Worm (Caenorhabditis elegans) whole organism, early embryonic: ENCODE data around the gene ZK1307.9.
A peak's percentile ranks its signal among the peaks of the same experiment; 100 is the strongest.

Source experiments
- B0310.2 ChIP-seq: sonication (generic microtip); optimal IDR thresholded peaks from 2 replicates; lab custom pipeline; 2016; ENCODE audit warnings: mild to moderate bottlenecking, missing genetic modification characterization, missing compliant biosample characterization
- F13C5.2 ChIP-seq: sonication (generic microtip); optimal IDR thresholded peaks from 2 replicates; lab custom pipeline; 2017; ENCODE audit warnings: mild to moderate bottlenecking, missing genetic modification characterization, inconsistent platforms, missing compliant biosample characterization
- aly-1 ChIP-seq: sonication (generic microtip); optimal IDR thresholded peaks from 2 replicates; lab custom pipeline; 2016; ENCODE audit warnings: missing genetic modification characterization, missing compliant biosample characterization
- ama-1 ChIP-seq: fragments of 150-350 bp; optimal IDR thresholded peaks from 2 replicates; lab custom pipeline; 2014
- ceh-13 ChIP-seq: fragments of 200-800 bp; sonication (Bioruptor generic); optimal IDR thresholded peaks from 2 replicates; lab custom pipeline; 2018; ENCODE audit warnings: mild to moderate bottlenecking, missing genetic modification characterization, missing compliant biosample characterization
- ceh-36 ChIP-seq: sonication (generic microtip); optimal IDR thresholded peaks from 2 replicates; lab custom pipeline; 2016; ENCODE audit warnings: missing genetic modification characterization, inconsistent platforms, missing compliant biosample characterization
- ets-7 ChIP-seq: sonication (generic microtip); optimal IDR thresholded peaks from 2 replicates; lab custom pipeline; 2016; ENCODE audit warnings: missing genotype, missing genetic modification characterization, missing compliant biosample characterization
- flt-1 ChIP-seq: fragments of 200-800 bp; sonication (Bioruptor generic); IDR thresholded peaks from 2 replicates; pipeline ENCODE4 v1.3.6; 2022; ENCODE audit warnings: missing genetic modification characterization, missing compliant biosample characterization
- hmbx-1 ChIP-seq: sonication (generic microtip); optimal IDR thresholded peaks from 2 replicates; lab custom pipeline; 2016; ENCODE audit warnings: mild to moderate bottlenecking, missing genetic modification characterization, missing compliant biosample characterization
- hmg-4 ChIP-seq: fragments of 200-800 bp; sonication (Bioruptor generic); optimal IDR thresholded peaks from 2 replicates; lab custom pipeline; 2018; ENCODE audit warnings: mild to moderate bottlenecking, missing genetic modification characterization, missing compliant biosample characterization
- hnd-1 ChIP-seq: sonication (generic microtip); optimal IDR thresholded peaks from 2 replicates; lab custom pipeline; 2016; ENCODE audit warnings: missing genetic modification characterization, missing compliant biosample characterization
- pes-1 ChIP-seq: fragments of 200-800 bp; sonication (Bioruptor generic); IDR thresholded peaks from 2 replicates; pipeline ENCODE4 v1.3.6; 2022; ENCODE audit warnings: missing genetic modification reagents, missing genetic modification characterization, missing compliant biosample characterization
- scrt-1 ChIP-seq: fragments of 200-800 bp; sonication (Bioruptor generic); IDR thresholded peaks from 2 replicates; pipeline ENCODE4 v1.3.6; 2022; ENCODE audit warnings: missing genetic modification characterization, missing compliant biosample characterization
- sea-1 ChIP-seq: fragments of 200-800 bp; sonication (Bioruptor generic); conservative IDR thresholded peaks from 2 replicates; pipeline ENCODE4 v1.3.6; 2022; ENCODE audit warnings: missing genetic modification characterization, missing compliant biosample characterization
- tbx-11 ChIP-seq: fragments of 200-800 bp; sonication (Bioruptor generic); IDR thresholded peaks from 2 replicates; pipeline ENCODE4 v1.3.6; 2022; ENCODE audit warnings: missing genetic modification characterization, missing compliant biosample characterization
- tbx-37 ChIP-seq: fragments of 200-800 bp; sonication (Bioruptor generic); conservative IDR thresholded peaks from 2 replicates; pipeline ENCODE4 v1.3.6; 2022; ENCODE audit warnings: missing genetic modification reagents, missing genetic modification characterization, missing compliant biosample characterization
- tra-4 ChIP-seq: sonication (generic microtip); optimal IDR thresholded peaks from 2 replicates; lab custom pipeline; 2017; ENCODE audit warnings: missing genetic modification characterization, missing compliant biosample characterization

The ZK1307.9 gene

ce11 chrII:9646122-9646555 lies 3.2 kb upstream of the ZK1307.9 start:
- no peak for TF ChIP-seq tbx-37 (GFP tag; lab: Robert Waterston, UW)
- no peak for TF ChIP-seq hmbx-1 (tag; lab: Kevin White, UChicago)
- peak; percentile 77 for TF ChIP-seq hmg-4 (GFP tag; lab: Kevin White, UChicago)
- TF ChIP-seq tbx-11 (GFP tag; lab: Robert Waterston, UW), result no peak
- no peak for TF ChIP-seq flt-1 (GFP tag; lab: Robert Waterston, UW)
- no peak for TF ChIP-seq tra-4 (tag; lab: Kevin White, UChicago)
- TF ChIP-seq ceh-13, result peak; percentile 4
- no peak for TF ChIP-seq B0310.2 (tag; lab: Kevin White, UChicago)
- no peak for TF ChIP-seq ama-1 (lab: Kevin White, UChicago)
- TF ChIP-seq F13C5.2, result peak; percentile 42
- TF ChIP-seq sea-1, result 0 out of 2 replicates have a peak, but pooled peaks have one; percentile 33
- peak; percentile 7 for TF ChIP-seq ets-7 (tag; lab: Kevin White, UChicago)

DNA sequence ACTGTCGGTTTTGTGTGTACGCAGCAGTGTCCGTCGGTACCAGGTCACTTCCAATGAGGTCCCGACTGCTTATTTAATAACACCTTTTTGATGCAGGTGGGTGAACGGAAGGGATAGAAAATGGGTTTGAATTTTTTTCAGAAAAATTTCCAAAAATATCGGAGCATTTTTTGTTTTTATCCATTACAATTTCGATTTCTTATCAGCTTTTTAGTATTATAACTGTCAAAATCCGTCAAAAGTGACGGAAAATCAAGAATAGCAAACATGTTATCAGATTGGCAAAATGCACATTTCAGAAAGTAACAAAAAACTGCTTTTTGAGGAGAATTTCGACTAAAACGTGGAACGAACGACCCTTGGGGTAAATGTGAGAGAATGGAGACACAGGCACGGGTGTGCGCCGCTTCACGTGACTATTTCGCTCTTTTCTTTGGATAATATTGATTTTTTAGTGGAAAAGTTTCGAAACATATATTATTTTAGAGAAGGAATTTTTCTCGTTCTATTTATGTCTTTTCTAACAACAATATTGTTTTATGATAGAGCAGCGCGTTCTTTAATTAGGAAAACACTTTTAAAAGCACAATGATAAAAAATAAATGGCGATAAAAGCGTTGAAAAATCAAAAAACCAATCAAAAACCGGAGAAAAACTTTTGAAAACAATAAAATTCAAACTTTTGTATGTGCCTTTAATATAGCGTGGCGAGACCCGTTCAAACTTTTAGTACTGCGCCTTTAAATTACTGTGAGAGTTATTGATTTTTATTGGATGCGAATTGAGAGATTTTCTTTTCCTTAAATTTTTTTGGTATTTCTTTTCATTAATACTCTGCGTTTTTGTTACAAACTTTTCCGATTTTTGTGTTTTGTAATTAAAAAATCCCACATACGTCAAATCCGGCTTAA lies 2.1 kb upstream of the ZK1307.9 start, which contains the start of gene sqv-8:
Gene sqv-8, plus strand, starts transcription at position 51 of the 911 bp plus-strand sequence.
- TF ChIP-seq scrt-1 (GFP tag; lab: Robert Waterston, UW), result no peak
- no peak for TF ChIP-seq ets-7 (tag; lab: Kevin White, UChicago)
- no peak for TF ChIP-seq hnd-1 (tag; lab: Kevin White, UChicago)
- no peak for TF ChIP-seq pes-1
- no peak for TF ChIP-seq aly-1 (tag; lab: Kevin White, UChicago)
- TF ChIP-seq sea-1, result no peak
- TF ChIP-seq tra-4 (tag; lab: Kevin White, UChicago), result no peak
- TF ChIP-seq tbx-37 (GFP tag; lab: Robert Waterston, UW), result no peak
- TF ChIP-seq ceh-36 (tag; lab: Kevin White, UChicago), result no peak

DNA sequence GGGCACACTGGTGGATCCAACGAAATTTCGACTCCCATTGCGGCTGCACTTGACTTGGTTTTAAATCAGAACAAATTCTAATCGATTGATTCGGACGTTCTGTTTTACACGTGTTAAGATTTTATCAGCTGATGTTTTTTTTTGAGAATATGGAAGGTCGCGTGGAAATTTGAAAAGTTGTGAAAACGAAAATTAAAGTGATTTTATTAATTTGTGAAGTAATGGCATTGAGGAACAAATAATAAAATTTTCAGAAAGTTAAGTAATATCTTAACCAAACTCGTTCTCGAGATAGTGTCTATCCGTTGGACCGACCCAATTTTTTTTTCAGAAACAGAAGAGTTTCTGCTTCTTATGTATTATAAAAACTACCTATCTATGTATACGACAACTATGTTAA lies 2.4 kb downstream of the ZK1307.9 start, which contains the start of gene ZK1307.4:
Gene ZK1307.4, minus strand, starts transcription at position 101 of the 400 bp plus-strand sequence.
- no peak for TF ChIP-seq pes-1
- no peak for TF ChIP-seq aly-1 (tag; lab: Kevin White, UChicago)
- no peak for TF ChIP-seq scrt-1 (GFP tag; lab: Robert Waterston, UW)
- no peak for TF ChIP-seq ceh-13
- TF ChIP-seq hnd-1 (tag; lab: Kevin White, UChicago), result no peak
- TF ChIP-seq ama-1 (lab: Kevin White, UChicago), result no peak
- TF ChIP-seq hmbx-1 (tag; lab: Kevin White, UChicago), result no peak
- TF ChIP-seq hmg-4 (GFP tag; lab: Kevin White, UChicago), result no peak
- no peak for TF ChIP-seq tbx-37 (GFP tag; lab: Robert Waterston, UW)
- TF ChIP-seq B0310.2 (tag; lab: Kevin White, UChicago), result no peak
- no peak for TF ChIP-seq tra-4 (tag; lab: Kevin White, UChicago)
- no peak for TF ChIP-seq flt-1 (GFP tag; lab: Robert Waterston, UW)
- TF ChIP-seq ceh-36 (tag; lab: Kevin White, UChicago), result no peak
- TF ChIP-seq ets-7 (tag; lab: Kevin White, UChicago), result no peak
- TF ChIP-seq tbx-11 (GFP tag; lab: Robert Waterston, UW), result no peak
- no peak for TF ChIP-seq sea-1
- no peak for TF ChIP-seq F13C5.2

DNA sequence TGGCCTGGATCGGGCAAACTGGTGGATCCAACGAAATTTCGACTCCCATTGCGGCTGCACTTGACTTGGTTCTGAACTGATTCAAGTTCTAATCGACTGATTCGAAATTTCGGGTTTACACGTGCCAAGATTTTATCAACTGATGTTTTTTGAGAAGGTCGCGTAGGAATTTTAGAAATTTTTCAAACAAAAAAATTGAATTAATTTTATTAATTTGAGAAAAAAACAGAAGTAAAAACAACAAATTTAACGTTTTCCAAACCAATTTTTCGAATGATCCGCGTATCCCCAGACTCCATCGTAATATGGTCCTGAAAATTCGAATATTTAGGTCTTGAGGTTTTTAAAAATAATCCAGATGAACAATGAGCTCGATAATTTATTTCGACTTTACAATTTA lies 3.6 kb downstream of the ZK1307.9 start, which contains the start of gene ZK1307.3:
Gene ZK1307.3, minus strand, starts transcription at position 101 of the 400 bp plus-strand sequence.
- TF ChIP-seq tra-4 (tag; lab: Kevin White, UChicago) (no peak), tbx-37 (GFP tag; lab: Robert Waterston, UW) (no peak), F13C5.2 (no peak), flt-1 (GFP tag; lab: Robert Waterston, UW) (no peak), ceh-13 (no peak), hmg-4 (GFP tag; lab: Kevin White, UChicago) (no peak), hmbx-1 (tag; lab: Kevin White, UChicago) (no peak), tbx-11 (GFP tag; lab: Robert Waterston, UW) (no peak), aly-1 (tag; lab: Kevin White, UChicago) (no peak), ets-7 (tag; lab: Kevin White, UChicago) (no peak), scrt-1 (GFP tag; lab: Robert Waterston, UW) (no peak), hnd-1 (tag; lab: Kevin White, UChicago) (no peak), ceh-36 (tag; lab: Kevin White, UChicago) (no peak), B0310.2 (tag; lab: Kevin White, UChicago) (no peak), sea-1 (no peak), pes-1 (no peak), ama-1 (lab: Kevin White, UChicago) (no peak)

DNA sequence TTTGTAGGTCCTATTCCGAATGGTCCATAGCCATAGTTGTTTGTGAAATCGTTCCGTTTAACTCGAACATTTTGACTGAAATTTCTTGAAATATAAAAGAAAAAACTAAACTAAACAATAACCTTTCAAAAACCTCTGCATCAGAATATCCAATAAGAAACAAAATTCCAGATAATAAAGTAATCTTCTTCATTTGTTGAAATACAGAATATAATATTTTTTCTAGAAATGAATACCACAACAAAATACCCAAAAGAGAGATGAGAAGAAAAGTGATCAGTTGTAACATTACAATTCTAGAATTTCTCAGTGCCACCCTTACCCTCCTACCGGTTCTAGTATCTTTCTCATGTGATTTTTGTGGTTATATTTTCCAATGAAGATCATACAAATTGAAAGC lies 4.4 kb downstream of the ZK1307.9 start, which contains the start of gene ZK1307.2:
Gene ZK1307.2, minus strand, starts transcription at position 274 of the 400 bp plus-strand sequence.
- no peak for TF ChIP-seq pes-1
- no peak for TF ChIP-seq tra-4 (tag; lab: Kevin White, UChicago)
- TF ChIP-seq ceh-36 (tag; lab: Kevin White, UChicago), result no peak
- no peak for TF ChIP-seq hmg-4 (GFP tag; lab: Kevin White, UChicago)
- no peak for TF ChIP-seq F13C5.2
- no peak for TF ChIP-seq tbx-37 (GFP tag; lab: Robert Waterston, UW)
- TF ChIP-seq sea-1, result no peak
- no peak for TF ChIP-seq hnd-1 (tag; lab: Kevin White, UChicago)

DNA sequence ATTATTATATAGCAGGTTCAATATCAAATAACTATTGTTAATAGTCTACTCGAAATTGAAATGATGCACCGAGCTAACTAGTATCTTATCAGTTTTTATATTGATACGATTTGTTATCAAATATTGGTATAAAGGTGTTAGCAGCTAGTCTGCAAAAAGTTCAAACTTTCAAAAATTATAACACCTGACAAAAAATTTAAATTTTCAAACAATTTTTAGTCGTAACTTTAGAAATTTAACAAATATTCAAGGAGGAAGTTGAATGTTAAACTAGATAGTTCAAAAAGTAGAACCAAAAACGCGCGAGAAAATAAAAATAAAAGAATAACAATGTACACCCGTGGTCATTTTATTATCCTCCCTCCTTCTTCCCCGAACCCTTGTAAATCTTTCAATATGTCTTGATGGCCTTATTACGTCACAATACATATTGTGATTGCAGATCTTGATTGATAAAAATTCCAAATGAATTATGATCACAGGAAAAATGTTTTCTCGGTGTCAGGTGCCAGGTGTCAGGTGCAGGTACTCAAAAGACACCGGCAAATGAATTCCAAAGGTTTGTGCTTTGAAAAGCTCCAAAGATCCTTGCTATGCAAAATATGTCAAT lies 6.3 kb downstream of the ZK1307.9 start, which contains the start of gene ZK1307.1:
Gene ZK1307.1, minus strand, starts transcription at position 51 of the 610 bp plus-strand sequence.
- no peak for TF ChIP-seq tra-4 (tag; lab: Kevin White, UChicago)
- TF ChIP-seq tbx-37 (GFP tag; lab: Robert Waterston, UW), result no peak
- TF ChIP-seq flt-1 (GFP tag; lab: Robert Waterston, UW), result no peak
- TF ChIP-seq scrt-1 (GFP tag; lab: Robert Waterston, UW), result no peak
- TF ChIP-seq ceh-13, result no peak
- no peak for TF ChIP-seq aly-1 (tag; lab: Kevin White, UChicago)
- no peak for TF ChIP-seq ceh-36 (tag; lab: Kevin White, UChicago)
- TF ChIP-seq pes-1, result no peak
